Worm (Caenorhabditis elegans) whole organism, young adult: ENCODE measurements around the gene col-90.
A peak's percentile ranks its signal among the peaks of the same experiment; 100 is the strongest.

Source experiments
- B0019.2 ChIP-seq: fragments of 200-800 bp; sonication (Bioruptor generic); conservative IDR thresholded peaks from 2 replicates; pipeline ENCODE4 v1.3.6; 2022; ENCODE audit warnings: missing genetic modification reagents, missing genetic modification characterization, missing compliant biosample characterization
- B0336.3 ChIP-seq: fragments of 200-800 bp; sonication (Bioruptor generic); IDR thresholded peaks from 2 replicates; pipeline ENCODE4 v1.3.6; 2022; ENCODE audit warnings: missing genetic modification characterization, missing compliant biosample characterization
- C06A6.2 ChIP-seq: fragments of 200-800 bp; sonication (Bioruptor generic); conservative IDR thresholded peaks from 2 replicates; pipeline ENCODE4 v1.3.6; 2022; ENCODE audit warnings: missing genetic modification characterization, missing compliant biosample characterization
- C17E4.6 ChIP-seq: fragments of 200-800 bp; sonication (Bioruptor generic); IDR thresholded peaks from 2 replicates; pipeline ENCODE4 v1.3.6; 2022; ENCODE audit warnings: missing genetic modification reagents, missing genetic modification characterization, missing compliant biosample characterization
- F37B4.10 ChIP-seq: fragments of 200-800 bp; sonication (Bioruptor generic); IDR thresholded peaks from 2 replicates; pipeline ENCODE4 v1.3.6; 2022; ENCODE audit warnings: missing genetic modification characterization, missing compliant biosample characterization
- F57C9.4 ChIP-seq: sonication (generic microtip); optimal IDR thresholded peaks from 2 replicates; lab custom pipeline; 2017; ENCODE audit warnings: mild to moderate bottlenecking, missing genetic modification characterization, missing compliant biosample characterization
- K11D2.4 ChIP-seq: fragments of 200-800 bp; sonication (Bioruptor generic); IDR thresholded peaks from 2 replicates; pipeline ENCODE4 v1.3.6; 2022; ENCODE audit warnings: missing genetic modification reagents, missing genetic modification characterization, missing compliant biosample characterization
- ZK185.1 ChIP-seq: sonication (generic microtip); optimal IDR thresholded peaks from 2 replicates; lab custom pipeline; 2016; ENCODE audit warnings: mild to moderate bottlenecking, missing genetic modification characterization, missing compliant biosample characterization; ENCODE audit not compliant: poor library complexity, severe bottlenecking
- akir-1 ChIP-seq: fragments of 200-800 bp; sonication (Bioruptor generic); optimal IDR thresholded peaks from 2 replicates; lab custom pipeline; 2018; ENCODE audit warnings: mild to moderate bottlenecking, missing genetic modification characterization, moderate library complexity, missing compliant biosample characterization
- atf-7 ChIP-seq: sonication (generic microtip); optimal IDR thresholded peaks from 2 replicates; lab custom pipeline; 2017; ENCODE audit warnings: mild to moderate bottlenecking, missing genetic modification characterization, missing compliant biosample characterization
- attf-5 ChIP-seq: fragments of 200-800 bp; sonication (Bioruptor generic); optimal IDR thresholded peaks from 2 replicates; lab custom pipeline; 2018; ENCODE audit warnings: mild to moderate bottlenecking, missing genetic modification characterization, missing compliant biosample characterization
- cebp-1 ChIP-seq, 2 experiments: fragments of 200-800 bp in 1 of 2; sonication (Bioruptor generic) in 1 of 2; sonication (generic microtip) in 1 of 2; IDR thresholded peaks in 1 of 2; optimal IDR thresholded peaks in 1 of 2; 2 replicates each; pipeline versions ENCODE4 v1.3.6 to Lab custom; 2017 to 2022; ENCODE audit warnings: missing compliant biosample characterization in 2 of 2, missing genetic modification characterization in 2 of 2, mild to moderate bottlenecking in 1 of 2, missing genetic modification reagents in 1 of 2, moderate library complexity in 1 of 2
- cebp-2 ChIP-seq: fragments of 200-800 bp; sonication (Bioruptor generic); IDR thresholded peaks from 2 replicates; pipeline ENCODE4 v1.3.6; 2022; ENCODE audit warnings: missing genetic modification characterization, missing compliant biosample characterization
- ceh-100 ChIP-seq: fragments of 200-800 bp; sonication (Bioruptor generic); IDR thresholded peaks from 2 replicates; pipeline ENCODE4 v1.3.6; 2022; ENCODE audit warnings: missing genetic modification reagents, missing genetic modification characterization, missing compliant biosample characterization
- ceh-27 ChIP-seq: fragments of 200-800 bp; sonication (Bioruptor generic); optimal IDR thresholded peaks from 2 replicates; lab custom pipeline; 2018; ENCODE audit warnings: mild to moderate bottlenecking, missing genetic modification characterization, moderate library complexity, missing compliant biosample characterization
- ceh-79 ChIP-seq: sonication (generic microtip); optimal IDR thresholded peaks from 2 replicates; lab custom pipeline; 2017; ENCODE audit warnings: mild to moderate bottlenecking, missing genetic modification characterization, missing compliant biosample characterization
- ceh-91 ChIP-seq: fragments of 200-800 bp; sonication (Bioruptor generic); IDR thresholded peaks from 2 replicates; pipeline ENCODE4 v1.3.6; 2022; ENCODE audit warnings: missing genetic modification reagents, missing genetic modification characterization, missing compliant biosample characterization
- die-1 ChIP-seq: sonication (generic microtip); optimal IDR thresholded peaks from 2 replicates; lab custom pipeline; 2016; ENCODE audit warnings: missing genotype, mild to moderate bottlenecking, missing genetic modification characterization, missing compliant biosample characterization
- dpff-1 ChIP-seq: sonication (generic microtip); optimal IDR thresholded peaks from 2 replicates; lab custom pipeline; 2017; ENCODE audit warnings: mild to moderate bottlenecking, missing genetic modification characterization, missing compliant biosample characterization
- egl-44 ChIP-seq: fragments of 200-800 bp; sonication (Bioruptor generic); IDR thresholded peaks from 2 replicates; pipeline ENCODE4 v1.3.6; 2022; ENCODE audit warnings: missing genetic modification reagents, missing genetic modification characterization, missing compliant biosample characterization
- egrh-3 ChIP-seq: fragments of 200-800 bp; sonication (Bioruptor generic); IDR thresholded peaks from 2 replicates; pipeline ENCODE4 v1.3.6; 2022; ENCODE audit warnings: missing genetic modification reagents, missing genetic modification characterization, missing compliant biosample characterization
- ekl-4 ChIP-seq: fragments of 200-800 bp; sonication (Bioruptor generic); IDR thresholded peaks from 2 replicates; pipeline ENCODE4 v1.3.6; 2022; ENCODE audit warnings: missing genetic modification reagents, missing genetic modification characterization, missing compliant biosample characterization
- ets-4 ChIP-seq: fragments of 200-800 bp; sonication (Bioruptor generic); optimal IDR thresholded peaks from 2 replicates; lab custom pipeline; 2018; ENCODE audit warnings: mild to moderate bottlenecking, missing genetic modification characterization, missing compliant biosample characterization
- gei-17 ChIP-seq: fragments of 200-800 bp; sonication (Bioruptor generic); optimal IDR thresholded peaks from 2 replicates; lab custom pipeline; 2018; ENCODE audit warnings: mild to moderate bottlenecking, missing genetic modification characterization, missing compliant biosample characterization
- him-1 ChIP-seq: sonication (generic microtip); optimal IDR thresholded peaks from 2 replicates; lab custom pipeline; 2016; ENCODE audit warnings: missing genotype, missing genetic modification reagents, missing genetic modification characterization, missing compliant biosample characterization
- hmg-1.2 ChIP-seq: fragments of 200-800 bp; sonication (Bioruptor generic); IDR thresholded peaks from 2 replicates; pipeline ENCODE4 v1.3.6; 2022; ENCODE audit warnings: missing genetic modification reagents, missing genetic modification characterization, missing compliant biosample characterization
- let-526 ChIP-seq: fragments of 200-800 bp; sonication (Bioruptor generic); IDR thresholded peaks from 2 replicates; pipeline ENCODE4 v1.3.6; 2022; ENCODE audit warnings: missing genetic modification reagents, missing genetic modification characterization, missing compliant biosample characterization
- let-607 ChIP-seq, 2 experiments: fragments of 200-800 bp in 1 of 2; sonication (Bioruptor generic) in 1 of 2; sonication (generic microtip) in 1 of 2; optimal IDR thresholded peaks; 2 replicates each; lab custom pipeline; 2016 to 2018; ENCODE audit warnings: mild to moderate bottlenecking in 2 of 2, missing compliant biosample characterization in 2 of 2, missing genetic modification characterization in 2 of 2, moderate library complexity in 2 of 2, missing genotype in 1 of 2
- lin-54 ChIP-seq: fragments of 200-800 bp; sonication (Bioruptor generic); optimal IDR thresholded peaks from 2 replicates; lab custom pipeline; 2018; ENCODE audit warnings: mild to moderate bottlenecking, missing genetic modification characterization, missing compliant biosample characterization
- lir-1 ChIP-seq: fragments of 200-800 bp; sonication (Bioruptor generic); conservative IDR thresholded peaks from 2 replicates; pipeline ENCODE4 v1.3.6; 2022; ENCODE audit warnings: missing genetic modification reagents, missing genetic modification characterization, missing compliant biosample characterization
- lsl-1 ChIP-seq: fragments of 200-800 bp; sonication (Bioruptor generic); optimal IDR thresholded peaks from 2 replicates; lab custom pipeline; 2018; ENCODE audit warnings: mild to moderate bottlenecking, missing genetic modification characterization, moderate library complexity, missing compliant biosample characterization
- madf-10 ChIP-seq: sonication (generic microtip); optimal IDR thresholded peaks from 2 replicates; lab custom pipeline; 2016; ENCODE audit warnings: mild to moderate bottlenecking, missing genetic modification characterization, missing compliant biosample characterization
- madf-3 ChIP-seq: fragments of 200-800 bp; sonication (Bioruptor generic); IDR thresholded peaks from 2 replicates; pipeline ENCODE4 v1.3.6; 2022; ENCODE audit warnings: missing genetic modification reagents, missing genetic modification characterization, missing compliant biosample characterization
- madf-6 ChIP-seq: fragments of 200-800 bp; sonication (Bioruptor generic); IDR thresholded peaks from 2 replicates; pipeline ENCODE4 v1.3.6; 2022; ENCODE audit warnings: missing genetic modification reagents, missing genetic modification characterization, missing compliant biosample characterization
- nfyb-1 ChIP-seq: fragments of 200-800 bp; sonication (Bioruptor generic); IDR thresholded peaks from 2 replicates; pipeline ENCODE4 v1.3.6; 2022; ENCODE audit warnings: missing genetic modification reagents, missing genetic modification characterization, missing compliant biosample characterization
- nhr-179 ChIP-seq: sonication (generic microtip); optimal IDR thresholded peaks from 2 replicates; lab custom pipeline; 2016; ENCODE audit warnings: mild to moderate bottlenecking, missing genetic modification characterization, missing compliant biosample characterization
- nhr-27 ChIP-seq: fragments of 200-800 bp; sonication (Bioruptor generic); optimal IDR thresholded peaks from 2 replicates; lab custom pipeline; 2018; ENCODE audit warnings: mild to moderate bottlenecking, missing genetic modification characterization, moderate library complexity, missing compliant biosample characterization
- rpc-1 ChIP-seq, 2 experiments: fragments of 150-350 bp in 1 of 2; sonication (generic microtip) in 1 of 2; optimal IDR thresholded peaks; 2 replicates each; lab custom pipeline; 2014 to 2018; ENCODE audit warnings: missing biosample characterization in 1 of 2, missing genetic modification characterization in 1 of 2, missing genetic modification reagents in 1 of 2, missing genotype in 1 of 2
- sea-2 ChIP-seq: fragments of 200-800 bp; sonication (Bioruptor generic); IDR thresholded peaks from 2 replicates; pipeline ENCODE4 v1.3.6; 2022; ENCODE audit warnings: missing genetic modification characterization, missing compliant biosample characterization
- snpc-1.1 ChIP-seq: sonication (generic microtip); optimal IDR thresholded peaks from 2 replicates; lab custom pipeline; 2017; ENCODE audit warnings: missing genetic modification characterization, mild to moderate bottlenecking, missing compliant biosample characterization, antibody characterized with exemption, moderate library complexity, missing genotype, missing genetic modification reagents; ENCODE audit not compliant: insufficient read depth
- snpc-1.3 ChIP-seq: sonication (generic microtip); optimal IDR thresholded peaks from 2 replicates; lab custom pipeline; 2017; ENCODE audit warnings: missing genetic modification characterization, mild to moderate bottlenecking, missing compliant biosample characterization, antibody characterized with exemption, moderate library complexity, missing genotype, missing genetic modification reagents; ENCODE audit not compliant: insufficient read depth
- snpc-3.4 ChIP-seq: sonication (generic microtip); optimal IDR thresholded peaks from 2 replicates; lab custom pipeline; 2017; ENCODE audit warnings: missing genetic modification characterization, mild to moderate bottlenecking, missing compliant biosample characterization, antibody characterized with exemption, moderate library complexity, missing genotype, missing genetic modification reagents
- tlf-1 ChIP-seq: fragments of 200-800 bp; sonication (Bioruptor generic); optimal IDR thresholded peaks from 2 replicates; lab custom pipeline; 2018; ENCODE audit warnings: mild to moderate bottlenecking, missing genetic modification characterization, missing compliant biosample characterization
- xnd-1 ChIP-seq: sonication (generic microtip); optimal IDR thresholded peaks from 2 replicates; lab custom pipeline; 2016; ENCODE audit warnings: missing genotype, missing genetic modification reagents, missing genetic modification characterization, missing compliant biosample characterization
- zfh-2 ChIP-seq: fragments of 200-800 bp; sonication (Bioruptor generic); conservative IDR thresholded peaks from 2 replicates; pipeline ENCODE4 v1.3.6; 2022; ENCODE audit warnings: missing genetic modification reagents, missing genetic modification characterization, missing compliant biosample characterization
- ztf-25 ChIP-seq: fragments of 200-800 bp; sonication (Bioruptor generic); IDR thresholded peaks from 2 replicates; pipeline ENCODE4 v1.3.6; 2022; ENCODE audit warnings: missing genetic modification reagents, missing genetic modification characterization, missing compliant biosample characterization
- ztf-3 ChIP-seq: fragments of 200-800 bp; sonication (Bioruptor generic); optimal IDR thresholded peaks from 2 replicates; lab custom pipeline; 2018; ENCODE audit warnings: mild to moderate bottlenecking, missing genetic modification characterization, missing compliant biosample characterization

The col-90 gene

DNA sequence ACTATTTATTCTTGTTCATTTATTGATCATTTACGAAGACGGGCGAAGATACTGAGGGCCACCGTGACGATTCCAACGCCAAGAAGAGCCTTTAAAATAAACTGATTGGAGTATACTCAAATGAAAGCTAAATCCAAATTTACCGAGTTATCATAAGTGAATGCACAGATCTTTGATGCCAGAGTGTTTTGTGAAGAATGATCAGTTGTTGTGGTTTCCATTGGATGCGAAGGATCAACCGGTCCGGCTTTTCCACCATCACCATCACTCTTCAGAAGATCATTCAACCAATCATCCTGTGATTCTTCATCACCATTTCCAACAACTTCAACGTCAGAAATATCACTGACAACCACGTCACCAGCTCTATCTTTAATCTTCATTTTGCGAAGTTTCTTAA lies 28.6 kb downstream of the col-90 start:
- TF ChIP-seq lsl-1 (GFP tag; lab: Kevin White, UChicago) (no peak), ztf-25 (GFP tag; lab: Robert Waterston, UW) (no peak), ceh-91 (GFP tag; lab: Robert Waterston, UW) (no peak), ets-4 (GFP tag; lab: Kevin White, UChicago) (no peak), C06A6.2 (GFP tag; lab: Robert Waterston, UW) (no peak), sea-2 (no peak), akir-1 (GFP tag; lab: Kevin White, UChicago) (no peak), cebp-2 (GFP tag; lab: Robert Waterston, UW) (no peak), nhr-27 (no peak), attf-5 (GFP tag; lab: Kevin White, UChicago) (no peak), gei-17 (GFP tag; lab: Kevin White, UChicago) (no peak), atf-7 (tag; lab: Kevin White, UChicago) (no peak), ztf-3 (GFP tag; lab: Kevin White, UChicago) (peak; percentile 2), xnd-1 (tag; lab: Kevin White, UChicago) (no peak), ZK185.1 (tag; lab: Kevin White, UChicago) (peak; percentile 14), hmg-1.2 (GFP tag; lab: Robert Waterston, UW) (peak; percentile 12; the same call in 1 of the 2 replicates), let-607 (tag; optimal IDR thresholded peaks at IDR 0.05; lab: Kevin White, UChicago) (no peak), snpc-1.3 (tag; lab: Kevin White, UChicago) (no peak), C17E4.6 (GFP tag; lab: Robert Waterston, UW) (0 out of 2 replicates have a peak, but pooled peaks have one; percentile 32), madf-10 (peak; percentile 7), B0019.2 (GFP tag; lab: Robert Waterston, UW) (no peak), rpc-1 (optimal IDR thresholded peaks at IDR 0.05; lab: Kevin White, UChicago) (no peak), rpc-1 (tag; optimal IDR thresholded peaks at IDR 0.05; lab: Kevin White, UChicago) (no peak), B0336.3 (no peak), nhr-179 (no peak), dpff-1 (tag; lab: Kevin White, UChicago) (no peak), ceh-100 (GFP tag; lab: Robert Waterston, UW) (no peak), ekl-4 (GFP tag; lab: Robert Waterston, UW) (peak; percentile 36; the same call in 1 of the 2 replicates), tlf-1 (GFP tag; lab: Kevin White, UChicago) (peak; percentile 27), egrh-3 (GFP tag; lab: Robert Waterston, UW) (no peak), zfh-2 (GFP tag; lab: Robert Waterston, UW) (no peak), snpc-3.4 (tag; lab: Kevin White, UChicago) (peak; percentile 10), F37B4.10 (GFP tag; lab: Robert Waterston, UW) (no peak), ceh-27 (GFP tag; lab: Kevin White, UChicago) (no peak), nfyb-1 (GFP tag; lab: Robert Waterston, UW) (peak; percentile 63), lir-1 (GFP tag; lab: Robert Waterston, UW) (no peak), ceh-79 (tag; lab: Kevin White, UChicago) (peak; percentile 18), lin-54 (GFP tag; lab: Kevin White, UChicago) (peak; percentile 15), madf-6 (GFP tag; lab: Robert Waterston, UW) (peak; percentile 56; the same call in 1 of the 2 replicates), K11D2.4 (GFP tag; lab: Robert Waterston, UW) (0 out of 2 replicates have a peak, but pooled peaks have one; percentile 52), egl-44 (GFP tag; lab: Robert Waterston, UW) (no peak), cebp-1 (GFP tag; IDR thresholded peaks at IDR 0.05; lab: Robert Waterston, UW) (0 out of 2 replicates have a peak, but pooled peaks have one; percentile 43), cebp-1 (tag; optimal IDR thresholded peaks at IDR 0.05; lab: Kevin White, UChicago) (peak; percentile 49), let-526 (no peak), die-1 (peak; percentile 6), snpc-1.1 (tag; lab: Kevin White, UChicago) (no peak), F57C9.4 (tag; lab: Kevin White, UChicago) (no peak), madf-3 (GFP tag; lab: Robert Waterston, UW) (0 out of 2 replicates have a peak, but pooled peaks have one; percentile 4), him-1 (tag; lab: Kevin White, UChicago) (no peak)
